Fruit fly (Drosophila melanogaster) whole organism, embryonic: ENCODE measurements around the gene Fgop2.

Source experiments
- Ada2b ChIP-seq: fragments of 200-800 bp; sonication (Bioruptor generic); IDR thresholded peaks from 2 replicates; pipeline ENCODE4 v1.3.6; 2022; ENCODE audit warnings: missing biosample characterization, missing genetic modification characterization
- Antp ChIP-seq: fragments of 200-800 bp; sonication (Bioruptor generic); optimal IDR thresholded peaks from 3 replicates; lab custom pipeline; 2016; ENCODE audit warnings: missing biosample characterization, missing genetic modification characterization
- CG10147 ChIP-seq: fragments of 200-800 bp; sonication (Bioruptor generic); optimal IDR thresholded peaks from 2 replicates; lab custom pipeline; 2019; ENCODE audit warnings: missing biosample characterization, mild to moderate bottlenecking, missing genetic modification characterization, moderate library complexity
- CG10543 ChIP-seq: fragments of 200-800 bp; sonication (Bioruptor generic); optimal IDR thresholded peaks from 3 replicates; lab custom pipeline; 2017; ENCODE audit warnings: missing biosample characterization, mild to moderate bottlenecking, missing genetic modification characterization, moderate library complexity
- CG12104 ChIP-seq: fragments of 200-800 bp; sonication (Bioruptor generic); optimal IDR thresholded peaks from 3 replicates; lab custom pipeline; 2016; ENCODE audit warnings: missing biosample characterization, missing genetic modification characterization
- CG12744 ChIP-seq: fragments of 200-800 bp; sonication (Bioruptor generic); optimal IDR thresholded peaks from 2 replicates; lab custom pipeline; 2016; ENCODE audit warnings: missing biosample characterization, missing genetic modification characterization
- CG13123 ChIP-seq: fragments of 200-800 bp; sonication (Bioruptor generic); optimal IDR thresholded peaks from 2 replicates; lab custom pipeline; 2016; ENCODE audit warnings: missing biosample characterization, missing genetic modification characterization
- CG13775 ChIP-seq: fragments of 200-800 bp; sonication (Bioruptor generic); optimal IDR thresholded peaks from 3 replicates; lab custom pipeline; 2017; ENCODE audit warnings: missing biosample characterization, mild to moderate bottlenecking, missing genetic modification characterization
- CG13894 ChIP-seq: fragments of 200-800 bp; sonication (Bioruptor generic); optimal IDR thresholded peaks from 3 replicates; lab custom pipeline; 2018; ENCODE audit warnings: missing biosample characterization, mild to moderate bottlenecking, missing genetic modification characterization, moderate library complexity
- CG15269 ChIP-seq: fragments of 200-800 bp; sonication (Bioruptor generic); optimal IDR thresholded peaks from 2 replicates; lab custom pipeline; 2018; ENCODE audit warnings: missing biosample characterization, mild to moderate bottlenecking, missing genetic modification characterization, moderate library complexity
- CG17802 ChIP-seq: fragments of 200-800 bp; sonication (Bioruptor generic); optimal IDR thresholded peaks from 2 replicates; lab custom pipeline; 2018; ENCODE audit warnings: missing biosample characterization, mild to moderate bottlenecking, missing genetic modification characterization, moderate library complexity
- CG18262 ChIP-seq: fragments of 200-800 bp; optimal IDR thresholded peaks from 3 replicates; lab custom pipeline; 2019; ENCODE audit warnings: missing biosample characterization, mild to moderate bottlenecking, missing genetic modification characterization, moderate library complexity
- CG18476 ChIP-seq: fragments of 200-800 bp; sonication (Bioruptor generic); optimal IDR thresholded peaks from 2 replicates; lab custom pipeline; 2016; ENCODE audit warnings: missing biosample characterization, mild to moderate bottlenecking, missing genetic modification characterization
- CG2116 ChIP-seq: fragments of 200-800 bp; sonication (Bioruptor generic); optimal IDR thresholded peaks from 3 replicates; lab custom pipeline; 2018; ENCODE audit warnings: missing biosample characterization, mild to moderate bottlenecking, missing genetic modification characterization
- CG2202 ChIP-seq: fragments of 200-800 bp; sonication (Bioruptor generic); optimal IDR thresholded peaks from 2 replicates; lab custom pipeline; 2018; ENCODE audit warnings: missing biosample characterization, mild to moderate bottlenecking, missing genetic modification characterization
- CG6791 ChIP-seq: fragments of 200-800 bp; sonication (Bioruptor generic); IDR thresholded peaks from 3 replicates; pipeline ENCODE4 v1.3.6; 2022; ENCODE audit warnings: missing biosample characterization, missing genetic modification characterization; ENCODE audit not compliant: partially characterized antibody
- CG7987 ChIP-seq: fragments of 200-800 bp; sonication (Bioruptor generic); optimal IDR thresholded peaks from 2 replicates; lab custom pipeline; 2018; ENCODE audit warnings: missing biosample characterization, mild to moderate bottlenecking, missing genetic modification characterization, moderate library complexity
- CG8089 ChIP-seq: fragments of 200-800 bp; sonication (Bioruptor generic); optimal IDR thresholded peaks from 3 replicates; lab custom pipeline; 2016; ENCODE audit warnings: missing biosample characterization, missing genetic modification characterization
- CG8944 ChIP-seq: fragments of 200-800 bp; sonication (Bioruptor generic); optimal IDR thresholded peaks from 3 replicates; lab custom pipeline; 2016; ENCODE audit warnings: missing biosample characterization, missing genetic modification characterization
- D ChIP-seq, 2 experiments: fragments of 200-800 bp in 1 of 2; fragments of >200 bp in 1 of 2; sonication (Bioruptor generic) in 1 of 2; optimal IDR thresholded peaks; 2 replicates in 1 of 2; 3 replicates in 1 of 2; lab custom pipeline; 2017; ENCODE audit warnings: mild to moderate bottlenecking in 1 of 2, missing biosample characterization in 1 of 2, missing genetic modification characterization in 1 of 2, missing genetic modification reagents in 1 of 2
- Dbx ChIP-seq: fragments of 200-800 bp; sonication (Bioruptor generic); IDR thresholded peaks from 3 replicates; pipeline ENCODE4 v1.3.6; 2022; ENCODE audit warnings: missing biosample characterization, missing genetic modification characterization
- Doc3 ChIP-seq: fragments of 200-800 bp; sonication (Bioruptor generic); IDR thresholded peaks from 3 replicates; pipeline ENCODE4 v1.3.6; 2022; ENCODE audit warnings: missing biosample characterization, missing genetic modification characterization; ENCODE audit not compliant: partially characterized antibody
- HLH3B ChIP-seq: fragments of 200-800 bp; sonication (Bioruptor generic); IDR thresholded peaks from 2 replicates; pipeline ENCODE4 v1.3.6; 2022; ENCODE audit warnings: missing biosample characterization, missing genetic modification characterization
- Hr78 ChIP-seq, 2 experiments: fragments of 200-800 bp in 1 of 2; fragments of >200 bp in 1 of 2; sonication (Bioruptor generic) in 1 of 2; optimal IDR thresholded peaks; 2 replicates each; lab custom pipeline; 2017 to 2019; ENCODE audit warnings: missing biosample characterization in 2 of 2, missing genetic modification characterization in 2 of 2, mild to moderate bottlenecking in 1 of 2, moderate library complexity in 1 of 2
- Mrtf ChIP-seq: fragments of 200-800 bp; sonication (Bioruptor generic); IDR thresholded peaks from 3 replicates; pipeline ENCODE4 v1.3.6; 2022; ENCODE audit warnings: missing biosample characterization, missing genetic modification characterization
- Sox102F ChIP-seq: fragments of 200-800 bp; sonication (Bioruptor generic); optimal IDR thresholded peaks from 2 replicates; lab custom pipeline; 2018; ENCODE audit warnings: missing biosample characterization, mild to moderate bottlenecking, missing genetic modification characterization, moderate library complexity
- Xbp1 ChIP-seq: fragments of 200-800 bp; sonication (Bioruptor generic); optimal IDR thresholded peaks from 3 replicates; lab custom pipeline; 2016; ENCODE audit warnings: missing biosample characterization, mild to moderate bottlenecking, missing genetic modification characterization
- YL-1 ChIP-seq: fragments of 200-800 bp; sonication (Bioruptor generic); optimal IDR thresholded peaks from 3 replicates; lab custom pipeline; 2017; ENCODE audit warnings: missing biosample characterization, mild to moderate bottlenecking, missing genetic modification characterization
- al ChIP-seq: fragments of 200-800 bp; sonication (Bioruptor generic); IDR thresholded peaks from 2 replicates; pipeline ENCODE4 v1.3.6; 2022; ENCODE audit warnings: missing biosample characterization, missing genetic modification characterization
- amos ChIP-seq: fragments of 200-800 bp; sonication (Bioruptor generic); IDR thresholded peaks from 2 replicates; pipeline ENCODE4 v1.3.6; 2022; ENCODE audit warnings: missing biosample characterization, missing genetic modification characterization; ENCODE audit not compliant: partially characterized antibody
- ap ChIP-seq: fragments of 200-800 bp; sonication (Bioruptor generic); IDR thresholded peaks from 2 replicates; pipeline ENCODE4 v1.3.6; 2022; ENCODE audit warnings: missing biosample characterization, missing genetic modification characterization
- az2 ChIP-seq: fragments of 200-800 bp; sonication (Bioruptor generic); optimal IDR thresholded peaks from 3 replicates; lab custom pipeline; 2016; ENCODE audit warnings: missing biosample characterization, missing genetic modification characterization
- crc ChIP-seq: fragments of 200-800 bp; sonication (Bioruptor generic); optimal IDR thresholded peaks from 2 replicates; lab custom pipeline; 2016; ENCODE audit warnings: missing biosample characterization, missing genetic modification characterization
- cwo ChIP-seq: fragments of 200-800 bp; sonication (Bioruptor generic); optimal IDR thresholded peaks from 3 replicates; lab custom pipeline; 2017; ENCODE audit warnings: missing biosample characterization, missing genetic modification characterization, mild to moderate bottlenecking, moderate library complexity, missing genetic modification reagents
- fru ChIP-seq: fragments of >200 bp; optimal IDR thresholded peaks from 2 replicates; lab custom pipeline; 2017
- gce ChIP-seq: fragments of 200-800 bp; sonication (Bioruptor generic); IDR thresholded peaks from 3 replicates; pipeline ENCODE4 v1.3.6; 2022; ENCODE audit warnings: missing biosample characterization, missing genetic modification characterization
- gem ChIP-seq: fragments of 200-800 bp; sonication (Bioruptor generic); optimal IDR thresholded peaks from 2 replicates; lab custom pipeline; 2019; ENCODE audit warnings: missing biosample characterization, mild to moderate bottlenecking, missing genetic modification characterization, moderate library complexity
- gt ChIP-seq: fragments of 200-800 bp; sonication (Bioruptor generic); IDR thresholded peaks from 2 replicates; pipeline ENCODE4 v1.3.6; 2022; ENCODE audit warnings: missing biosample characterization, missing genetic modification characterization
- mld ChIP-seq: fragments of 200-800 bp; sonication (Bioruptor generic); IDR thresholded peaks from 3 replicates; pipeline ENCODE4 v1.3.6; 2022; ENCODE audit warnings: missing biosample characterization, missing genetic modification characterization; ENCODE audit not compliant: partially characterized antibody
- nerfin-2 ChIP-seq: fragments of 200-800 bp; sonication (Bioruptor generic); IDR thresholded peaks from 2 replicates; pipeline ENCODE4 v1.3.6; 2022; ENCODE audit warnings: missing biosample characterization, missing genetic modification characterization; ENCODE audit not compliant: partially characterized antibody
- oc ChIP-seq: fragments of 200-800 bp; sonication (Bioruptor generic); optimal IDR thresholded peaks from 2 replicates; lab custom pipeline; 2018; ENCODE audit warnings: missing biosample characterization, mild to moderate bottlenecking, missing genetic modification characterization, moderate library complexity
- phol ChIP-seq: fragments of 200-800 bp; sonication (Bioruptor generic); optimal IDR thresholded peaks from 3 replicates; lab custom pipeline; 2018; ENCODE audit warnings: missing biosample characterization, mild to moderate bottlenecking, missing genetic modification characterization, moderate library complexity
- row ChIP-seq: fragments of 200-800 bp; sonication (Bioruptor generic); IDR thresholded peaks from 3 replicates; pipeline ENCODE4 v1.3.6; 2022; ENCODE audit warnings: missing biosample characterization, missing genetic modification characterization
- run ChIP-seq: fragments of 200-800 bp; sonication (Bioruptor generic); optimal IDR thresholded peaks from 3 replicates; lab custom pipeline; 2018; ENCODE audit warnings: missing biosample characterization, mild to moderate bottlenecking, missing genetic modification characterization
- sim ChIP-seq: fragments of 200-800 bp; sonication (Bioruptor generic); IDR thresholded peaks from 2 replicates; pipeline ENCODE4 v1.3.6; 2022; ENCODE audit warnings: missing biosample characterization, missing genetic modification characterization
- sqz ChIP-seq: fragments of 200-800 bp; sonication (Bioruptor generic); optimal IDR thresholded peaks from 3 replicates; lab custom pipeline; 2018; ENCODE audit warnings: missing biosample characterization, mild to moderate bottlenecking, missing genetic modification characterization
- ttk ChIP-seq: fragments of 200-800 bp; sonication (Bioruptor generic); IDR thresholded peaks from 2 replicates; pipeline ENCODE4 v2.1.2; 2022; ENCODE audit warnings: missing biosample characterization, missing genetic modification characterization
- vfl ChIP-seq: fragments of 200-800 bp; sonication (Bioruptor generic); optimal IDR thresholded peaks from 2 replicates; lab custom pipeline; 2016; ENCODE audit warnings: missing biosample characterization, missing genetic modification characterization
- zen ChIP-seq: fragments of 200-800 bp; sonication (Bioruptor generic); optimal IDR thresholded peaks from 3 replicates; lab custom pipeline; 2018; ENCODE audit warnings: missing biosample characterization, mild to moderate bottlenecking, missing genetic modification characterization, moderate library complexity

Gene Fgop2

DNA sequence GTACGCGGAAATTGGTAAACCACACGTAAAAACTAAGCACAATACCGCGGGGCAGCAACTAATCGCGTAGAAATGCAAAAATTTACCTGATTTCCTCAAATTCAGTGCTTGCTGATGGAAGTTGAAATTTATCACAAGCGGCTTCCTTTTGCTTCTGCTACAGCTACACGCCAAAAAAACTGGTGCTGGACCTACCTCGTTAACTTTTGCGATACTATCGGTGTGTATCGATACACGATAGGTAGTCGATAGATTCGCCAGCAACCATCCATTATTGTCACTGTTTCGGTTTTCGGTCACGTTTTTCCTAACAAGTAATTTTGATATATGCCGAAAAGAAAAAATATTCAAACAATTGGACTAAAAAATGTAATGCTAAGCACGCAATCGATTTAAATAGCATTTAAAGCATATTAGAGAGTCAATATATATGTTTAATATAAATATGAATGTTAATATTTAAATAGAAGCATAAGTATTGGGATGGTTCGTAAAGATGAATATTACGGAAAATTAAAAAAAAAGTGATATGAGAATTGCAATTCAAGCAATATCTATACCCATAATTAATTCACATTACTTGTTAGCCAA lies 22.4 kb upstream of the Fgop2 start, which contains the start of gene Sumo (continued):
- peak; percentile 100 for TF ChIP-seq mld (GFP tag; lab: Robert Waterston, UW)
- no peak for TF ChIP-seq cwo (GFP tag; lab: Kevin White, UChicago)
- no peak for TF ChIP-seq gt
- TF ChIP-seq Ada2b (GFP tag; lab: Robert Waterston, UW), result no peak
- TF ChIP-seq gem (tag; lab: Kevin White, UChicago), result peak; percentile 21
- no peak for TF ChIP-seq ap
- TF ChIP-seq CG10147 (GFP tag; lab: Kevin White, UChicago), result peak; percentile 42
- no peak for TF ChIP-seq CG18476 (GFP tag; lab: Kevin White, UChicago)
- no peak for TF ChIP-seq Xbp1 (GFP tag; lab: Kevin White, UChicago)
- no peak for TF ChIP-seq run (tag; lab: Kevin White, UChicago)
- no peak for TF ChIP-seq CG15269 (tag; lab: Kevin White, UChicago)
- peak; percentile 100 for TF ChIP-seq amos (GFP tag; lab: Robert Waterston, UW)
- peak; percentile 9 for TF ChIP-seq az2 (GFP tag; lab: Kevin White, UChicago)
- TF ChIP-seq nerfin-2 (GFP tag; lab: Robert Waterston, UW), result peak; percentile 98
- 0 out of 2 replicates have a peak, but pooled peaks have one; percentile 11 for TF ChIP-seq sim
- peak; percentile 9 for TF ChIP-seq YL-1 (GFP tag; lab: Kevin White, UChicago)
- no peak for TF ChIP-seq oc (tag; lab: Kevin White, UChicago)
- peak; percentile 66 for TF ChIP-seq phol (tag; lab: Kevin White, UChicago)
- no peak for TF ChIP-seq CG12744 (GFP tag; lab: Kevin White, UChicago)
- peak; percentile 94 for TF ChIP-seq CG2116 (GFP tag; lab: Kevin White, UChicago)
- TF ChIP-seq CG8089 (GFP tag; lab: Kevin White, UChicago), result no peak
- TF ChIP-seq vfl (GFP tag; lab: Kevin White, UChicago), result no peak
- TF ChIP-seq CG8944 (GFP tag; lab: Kevin White, UChicago), result no peak
- TF ChIP-seq Dbx (GFP tag; lab: Robert Waterston, UW), result peak; percentile 59; the same call in 2 of the 3 replicates
- TF ChIP-seq CG6791, result peak; percentile 100
- no peak for TF ChIP-seq CG12104 (GFP tag; lab: Kevin White, UChicago)
- TF ChIP-seq CG2202, result no peak
- no peak for TF ChIP-seq Mrtf (GFP tag; lab: Robert Waterston, UW)
- no peak for TF ChIP-seq al (GFP tag; lab: Robert Waterston, UW)
- no peak for TF ChIP-seq gce (GFP tag; lab: Robert Waterston, UW)
- TF ChIP-seq fru (lab: Kevin White, UChicago), result no peak
- TF ChIP-seq sqz (GFP tag; lab: Kevin White, UChicago), result peak; percentile 69
- peak; percentile 15 for TF ChIP-seq Sox102F (GFP tag; lab: Kevin White, UChicago)
- TF ChIP-seq crc (GFP tag; lab: Kevin White, UChicago), result no peak
- no peak for TF ChIP-seq ttk (GFP tag; lab: Robert Waterston, UW)
- TF ChIP-seq HLH3B (GFP tag; lab: Robert Waterston, UW), result no peak
- TF ChIP-seq D (optimal IDR thresholded peaks at IDR 0.05; lab: Kevin White, UChicago), result no peak
- no peak for TF ChIP-seq D (GFP tag; optimal IDR thresholded peaks at IDR 0.05; lab: Kevin White, UChicago)
- peak; percentile 22 for TF ChIP-seq CG13894
- no peak for TF ChIP-seq Antp (GFP tag; lab: Kevin White, UChicago)
- TF ChIP-seq Doc3 (GFP tag; lab: Robert Waterston, UW), result peak; percentile 80
- no peak for TF ChIP-seq Hr78 (GFP tag; optimal IDR thresholded peaks at IDR 0.05; lab: Kevin White, UChicago)
- no peak for TF ChIP-seq CG17802 (tag; lab: Kevin White, UChicago)
- TF ChIP-seq CG18262, result peak; percentile 50
- peak; percentile 59 for TF ChIP-seq CG13775 (GFP tag; lab: Kevin White, UChicago)
- peak; percentile 93 for TF ChIP-seq row (GFP tag; lab: Robert Waterston, UW)
- peak; percentile 41 for TF ChIP-seq CG10543 (GFP tag; lab: Kevin White, UChicago)
- TF ChIP-seq CG13123 (GFP tag; lab: Kevin White, UChicago), result no peak
- TF ChIP-seq zen (tag; lab: Kevin White, UChicago), result peak; percentile 49
- no peak for TF ChIP-seq CG7987
